Fruit fly (Drosophila melanogaster) whole organism, prepupa: Measurements from ENCODE around the gene CG42342.

ENCODE experiments used
- CG10669 ChIP-seq: fragments of 200-800 bp; sonication (Bioruptor generic); optimal IDR thresholded peaks from 3 replicates; lab custom pipeline; 2018; ENCODE audit warnings: missing biosample characterization, mild to moderate bottlenecking, missing genetic modification characterization, moderate library complexity
- CG11294 ChIP-seq: fragments of 200-800 bp; sonication (Bioruptor generic); IDR thresholded peaks from 2 replicates; pipeline ENCODE4 v1.3.6; 2022; ENCODE audit warnings: missing biosample characterization, missing genetic modification characterization
- CG15336 ChIP-seq: fragments of 200-800 bp; sonication (Bioruptor generic); IDR thresholded peaks from 2 replicates; pipeline ENCODE4 v1.3.6; 2022; ENCODE audit warnings: missing biosample characterization, missing genetic modification characterization
- CG1621 ChIP-seq: fragments of 200-800 bp; sonication (Bioruptor generic); optimal IDR thresholded peaks from 3 replicates; lab custom pipeline; 2018; ENCODE audit warnings: missing biosample characterization, mild to moderate bottlenecking, missing genetic modification characterization
- CG3032 ChIP-seq: fragments of 200-800 bp; optimal IDR thresholded peaks from 2 replicates; lab custom pipeline; 2019; ENCODE audit warnings: missing biosample characterization, mild to moderate bottlenecking, missing genetic modification characterization, moderate library complexity
- CG32006 ChIP-seq: fragments of 200-800 bp; sonication (Bioruptor generic); optimal IDR thresholded peaks from 3 replicates; lab custom pipeline; 2017; ENCODE audit warnings: missing biosample characterization, mild to moderate bottlenecking, missing genetic modification characterization
- CG34406 ChIP-seq: fragments of 200-800 bp; sonication (Bioruptor generic); optimal IDR thresholded peaks from 3 replicates; lab custom pipeline; 2016; ENCODE audit warnings: missing biosample characterization, missing genetic modification characterization
- CG3919 ChIP-seq: fragments of 200-800 bp; sonication (Bioruptor generic); optimal IDR thresholded peaks from 3 replicates; lab custom pipeline; 2016; ENCODE audit warnings: missing biosample characterization, missing genetic modification characterization
- CG4318 ChIP-seq: fragments of 200-800 bp; sonication (Bioruptor generic); optimal IDR thresholded peaks from 3 replicates; lab custom pipeline; 2017; ENCODE audit warnings: missing biosample characterization, mild to moderate bottlenecking, missing genetic modification characterization
- CG6163 ChIP-seq: fragments of 200-800 bp; sonication (Bioruptor generic); IDR thresholded peaks from 3 replicates; pipeline ENCODE4 v1.3.6; 2022; ENCODE audit warnings: missing biosample characterization, missing genetic modification characterization
- CG6276 ChIP-seq: fragments of 200-800 bp; sonication (Bioruptor generic); optimal IDR thresholded peaks from 2 replicates; lab custom pipeline; 2017; ENCODE audit warnings: missing biosample characterization, mild to moderate bottlenecking, missing genetic modification characterization
- CG6792 ChIP-seq: fragments of 200-800 bp; sonication (Bioruptor generic); optimal IDR thresholded peaks from 3 replicates; lab custom pipeline; 2016; ENCODE audit warnings: missing biosample characterization, missing genetic modification characterization
- CG8319 ChIP-seq: fragments of 200-800 bp; sonication (Bioruptor generic); optimal IDR thresholded peaks from 3 replicates; lab custom pipeline; 2016; ENCODE audit warnings: missing biosample characterization, missing genetic modification characterization
- Eip78C ChIP-seq: fragments of 200-800 bp; sonication (Bioruptor generic); peaks from one replicate; lab custom pipeline; 2016; ENCODE audit warnings: missing biosample characterization, missing genetic modification characterization
- Ets21C ChIP-seq: fragments of 200-800 bp; sonication (Bioruptor generic); optimal IDR thresholded peaks from 3 replicates; lab custom pipeline; 2016; ENCODE audit warnings: missing biosample characterization, missing genetic modification characterization
- Gug ChIP-seq: fragments of 200-800 bp; sonication (Bioruptor generic); IDR thresholded peaks from 2 replicates; pipeline ENCODE4 v1.3.6; 2022; ENCODE audit warnings: missing biosample characterization, missing genetic modification characterization
- Hr39 ChIP-seq: fragments of 200-800 bp; sonication (Bioruptor generic); optimal IDR thresholded peaks from 2 replicates; lab custom pipeline; 2016; ENCODE audit warnings: missing biosample characterization, missing genetic modification characterization
- Hr4 ChIP-seq: fragments of 200-800 bp; sonication (Bioruptor generic); optimal IDR thresholded peaks from 3 replicates; lab custom pipeline; 2016; ENCODE audit warnings: missing biosample characterization, missing genetic modification characterization
- Lpt ChIP-seq: fragments of 200-800 bp; sonication (Bioruptor generic); optimal IDR thresholded peaks from 3 replicates; lab custom pipeline; 2016; ENCODE audit warnings: missing biosample characterization, missing genetic modification characterization
- cyc ChIP-seq: fragments of 200-800 bp; sonication (Bioruptor generic); optimal IDR thresholded peaks from 3 replicates; lab custom pipeline; 2016; ENCODE audit warnings: missing biosample characterization, missing genetic modification characterization
- dsx ChIP-seq: fragments of 200-800 bp; optimal IDR thresholded peaks from 3 replicates; lab custom pipeline; 2019; ENCODE audit warnings: missing biosample characterization, mild to moderate bottlenecking, missing genetic modification characterization, moderate library complexity; ENCODE audit not compliant: poor library complexity, severe bottlenecking
- esn ChIP-seq: fragments of 200-800 bp; sonication (Bioruptor generic); optimal IDR thresholded peaks from 2 replicates; lab custom pipeline; 2016; ENCODE audit warnings: missing biosample characterization, mild to moderate bottlenecking, missing genetic modification characterization, moderate library complexity
- pdm3 ChIP-seq: fragments of 200-800 bp; sonication (Bioruptor generic); optimal IDR thresholded peaks from 3 replicates; lab custom pipeline; 2016; ENCODE audit warnings: missing biosample characterization, missing genetic modification characterization
- salr ChIP-seq, 2 experiments: fragments of 200-800 bp; sonication (Bioruptor generic); optimal IDR thresholded peaks; 3 replicates each; lab custom pipeline; 2016 to 2018; ENCODE audit warnings: missing biosample characterization in 2 of 2, missing genetic modification characterization in 2 of 2, mild to moderate bottlenecking in 1 of 2
- spab ChIP-seq: fragments of 200-800 bp; sonication (Bioruptor generic); optimal IDR thresholded peaks from 2 replicates; lab custom pipeline; 2017; ENCODE audit warnings: missing biosample characterization, mild to moderate bottlenecking, missing genetic modification characterization, missing genetic modification reagents
- svp ChIP-seq: fragments of 200-800 bp; sonication (Bioruptor generic); peaks from one replicate; lab custom pipeline; 2016; ENCODE audit warnings: missing biosample characterization, missing genetic modification characterization
- topi ChIP-seq: fragments of 200-800 bp; sonication (Bioruptor generic); optimal IDR thresholded peaks from 3 replicates; lab custom pipeline; 2016; ENCODE audit warnings: missing biosample characterization, missing genetic modification characterization

The CG42342 gene

dm6 chr3R:16545705-16546104 is 43.1 kb downstream of the CG42342 start:
- TF ChIP-seq Eip78C (GFP tag; lab: Kevin White, UChicago): peak; percentile 35
- no peak for TF ChIP-seq CG6276 (GFP tag; lab: Kevin White, UChicago)
- TF ChIP-seq, all 60 proteins: peak for 1

DNA sequence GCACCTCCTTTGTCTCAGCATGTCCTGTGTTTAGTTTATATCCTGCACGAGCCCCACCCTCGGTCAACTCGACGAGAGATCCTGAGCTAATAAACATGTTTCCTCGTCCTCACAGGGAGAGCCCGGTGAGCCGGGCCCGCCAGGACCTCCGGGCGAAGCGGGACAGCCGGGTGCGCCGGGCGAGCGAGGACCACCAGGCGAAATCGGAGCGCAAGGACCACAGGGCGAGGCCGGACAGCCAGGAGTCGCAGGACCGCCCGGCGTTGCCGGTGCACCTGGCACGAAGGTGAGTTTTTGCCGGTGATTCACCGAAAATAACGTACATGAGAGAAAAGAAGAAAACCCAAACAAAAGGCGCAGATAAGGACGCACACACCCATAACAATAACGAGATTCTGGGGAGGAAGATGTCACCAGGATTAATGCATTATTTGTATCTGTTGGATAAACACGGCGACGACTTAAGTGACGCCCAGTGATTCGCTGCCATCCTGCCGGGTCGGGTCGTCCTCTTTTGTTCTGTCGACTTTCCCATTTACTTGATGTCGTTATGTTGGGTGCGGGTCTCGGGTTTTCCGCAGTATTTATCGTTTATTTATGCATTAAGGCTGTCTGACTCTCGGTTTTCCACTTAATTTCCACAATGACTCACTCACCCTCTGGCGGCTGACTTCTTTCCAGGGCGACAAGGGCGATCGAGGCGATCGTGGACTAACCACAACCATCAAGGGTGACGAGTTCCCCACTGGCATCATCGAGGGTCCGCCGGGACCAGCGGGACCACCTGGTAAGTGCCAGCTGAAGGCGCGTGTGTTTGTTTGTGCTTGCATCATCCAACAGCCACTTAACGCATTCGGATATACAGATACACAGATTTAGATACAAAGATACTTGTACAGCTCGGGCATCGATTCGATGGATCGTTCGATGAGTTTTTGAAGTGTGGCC is 49.4 kb downstream of the CG42342 start:
- TF ChIP-seq salr (GFP tag; optimal IDR thresholded peaks at IDR 0.05; lab: Kevin White, UChicago): no peak
- no peak for TF ChIP-seq dsx (GFP tag; lab: Kevin White, UChicago)
- TF ChIP-seq esn: no peak
- no peak for TF ChIP-seq CG10669 (GFP tag; lab: Kevin White, UChicago)
- no peak for TF ChIP-seq topi (GFP tag; lab: Kevin White, UChicago)
- no peak for TF ChIP-seq Ets21C (GFP tag; lab: Kevin White, UChicago)

DNA sequence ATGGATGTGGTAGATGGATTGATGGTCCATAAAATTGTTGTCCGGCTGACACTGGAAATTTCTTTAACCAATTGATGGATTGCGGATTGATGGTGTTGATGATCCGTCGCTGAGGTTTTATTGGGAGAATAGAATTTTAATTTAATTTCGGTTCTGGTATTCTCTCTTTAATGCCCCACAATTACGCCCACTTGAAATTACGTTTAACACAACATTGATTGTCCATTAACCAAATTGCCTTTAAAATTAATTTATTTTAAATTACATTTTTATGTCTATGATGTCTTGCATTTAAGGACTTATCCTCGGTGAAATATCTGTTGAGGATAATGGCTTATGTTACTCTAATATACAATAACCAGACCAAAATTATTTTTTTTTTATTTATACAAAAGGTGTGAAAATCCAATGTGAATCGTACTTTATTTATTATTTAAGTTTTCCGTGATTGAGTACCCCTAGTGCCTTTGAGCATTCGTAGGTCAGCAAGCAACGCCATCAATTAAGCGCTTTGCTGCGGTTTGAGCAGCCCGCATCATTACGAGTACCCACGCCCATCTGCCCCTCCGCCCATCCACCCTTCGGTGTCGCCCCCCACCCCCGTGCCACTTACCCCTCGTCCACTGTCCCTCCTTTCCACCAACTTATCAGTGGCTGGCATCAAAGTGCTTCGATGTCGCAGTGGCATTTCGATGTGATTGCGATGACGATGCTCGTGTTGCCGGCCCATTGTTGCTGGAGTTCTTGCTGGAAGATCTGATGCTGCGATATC is 51.1 kb downstream of the CG42342 start:
- TF ChIP-seq pdm3 (GFP tag; lab: Kevin White, UChicago) (no peak), spab (no peak), Eip78C (GFP tag; lab: Kevin White, UChicago) (peak; percentile 57), CG3919 (no peak), CG1621 (no peak), Gug (GFP tag; lab: Robert Waterston, UW) (no peak), CG10669 (GFP tag; lab: Kevin White, UChicago) (no peak), CG15336 (GFP tag; lab: Robert Waterston, UW) (no peak), Hr4 (GFP tag; lab: Kevin White, UChicago) (no peak), Hr39 (GFP tag; lab: Kevin White, UChicago) (no peak), CG32006 (peak; percentile 12), CG11294 (GFP tag; lab: Robert Waterston, UW) (no peak), Lpt (GFP tag; lab: Kevin White, UChicago) (no peak), CG6792 (GFP tag; lab: Kevin White, UChicago) (no peak), CG34406 (no peak)
- TF ChIP-seq, all 60 proteins: peak for 2

DNA sequence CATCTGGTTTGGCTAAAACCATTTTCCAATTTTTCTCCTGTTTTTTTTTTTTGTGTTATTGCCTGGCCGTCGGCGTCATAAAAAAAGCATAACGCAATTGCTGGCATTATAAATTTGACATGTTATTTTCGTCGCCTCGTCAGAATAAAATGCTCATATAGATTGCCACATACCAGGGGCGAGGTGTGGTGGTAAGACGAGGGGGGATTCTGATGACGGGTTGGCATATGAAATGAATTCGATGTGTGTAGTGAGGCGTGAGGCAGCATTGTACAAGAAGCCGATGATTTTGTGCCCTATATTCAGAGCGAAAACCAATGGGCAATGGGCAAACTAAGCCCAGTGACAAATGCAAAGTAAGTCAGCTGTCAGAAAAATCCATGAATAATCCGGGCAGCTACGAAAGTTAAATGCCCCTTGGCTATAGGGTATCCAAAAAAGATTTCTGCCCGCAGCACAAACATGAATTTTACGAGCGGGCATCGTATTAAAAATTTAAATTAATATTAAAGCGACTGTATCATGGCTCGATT is 56.1 kb downstream of the CG42342 start:
- no peak for TF ChIP-seq CG4318 (GFP tag; lab: Kevin White, UChicago)
- TF ChIP-seq svp (GFP tag; lab: Kevin White, UChicago): peak; percentile 56
- TF ChIP-seq CG15336 (GFP tag; lab: Robert Waterston, UW): no peak
- TF ChIP-seq topi (GFP tag; lab: Kevin White, UChicago): peak; percentile 8
- peak; percentile 26 for TF ChIP-seq cyc (GFP tag; lab: Kevin White, UChicago)

dm6 chr3R:16564775-16565174 is 62.2 kb downstream of the CG42342 start:
- TF ChIP-seq CG3032 (no peak), CG10669 (GFP tag; lab: Kevin White, UChicago) (no peak)

DNA sequence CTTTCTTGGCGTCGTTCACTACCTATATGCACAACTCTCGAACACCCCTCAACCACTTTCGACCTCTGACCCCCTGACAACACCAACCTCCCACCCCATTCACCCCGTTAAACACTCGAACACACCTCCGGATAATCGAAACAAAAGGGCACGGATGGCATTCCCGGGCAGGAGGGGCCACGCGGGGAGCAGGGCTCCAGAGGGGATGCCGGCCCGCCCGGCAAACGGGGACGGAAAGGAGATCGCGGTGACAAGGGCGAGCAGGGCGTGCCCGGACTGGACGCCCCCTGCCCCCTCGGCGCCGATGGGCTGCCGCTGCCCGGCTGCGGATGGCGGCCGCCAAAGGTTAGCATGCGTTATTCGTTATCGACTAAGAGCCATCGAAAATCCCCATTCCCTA is 66.8 kb downstream of the CG42342 start:
- no peak for TF ChIP-seq CG6163 (GFP tag; lab: Robert Waterston, UW)
- no peak for TF ChIP-seq CG8319 (GFP tag; lab: Kevin White, UChicago)
